Worm (Caenorhabditis elegans) whole organism, L3 larva: ENCODE data around the gene C46C2.5.

Experiments used
- aly-2 ChIP-seq: fragments of 150-350 bp; optimal IDR thresholded peaks from 2 replicates; lab custom pipeline; 2014; ENCODE audit warnings: missing biosample characterization, missing genetic modification characterization
- ama-1 ChIP-seq: fragments of 150-350 bp; optimal IDR thresholded peaks from 2 replicates; lab custom pipeline; 2018
- ceh-16 ChIP-seq: sonication (generic microtip); optimal IDR thresholded peaks from 2 replicates; lab custom pipeline; 2017; ENCODE audit warnings: missing biosample characterization, missing genetic modification characterization
- ceh-82 ChIP-seq: fragments of 150-350 bp; optimal IDR thresholded peaks from 2 replicates; lab custom pipeline; 2014; ENCODE audit warnings: missing biosample characterization, missing genetic modification characterization
- egl-5 ChIP-seq: fragments of 150-350 bp; optimal IDR thresholded peaks from 2 replicates; lab custom pipeline; 2017; ENCODE audit warnings: missing biosample characterization, missing genetic modification reagents, missing genetic modification characterization, inconsistent platforms
- elt-2 ChIP-seq: sonication (generic microtip); optimal IDR thresholded peaks from 2 replicates; lab custom pipeline; 2016; ENCODE audit warnings: missing genetic modification reagents, mild to moderate bottlenecking, missing genetic modification characterization, missing compliant biosample characterization
- elt-3 ChIP-seq, 3 experiments: fragments of 150-350 bp in 1 of 3; sonication (generic microtip) in 2 of 3; optimal IDR thresholded peaks; 2 replicates in 2 of 3; 4 replicates in 1 of 3; lab custom pipeline; 2014 to 2017; ENCODE audit warnings: missing biosample characterization in 3 of 3, missing genetic modification characterization in 3 of 3
- fkh-10 ChIP-seq: sonication (generic microtip); optimal IDR thresholded peaks from 2 replicates; lab custom pipeline; 2017; ENCODE audit warnings: missing biosample characterization, missing genetic modification reagents, missing genetic modification characterization
- fkh-2 ChIP-seq: fragments of 150-350 bp; optimal IDR thresholded peaks from 2 replicates; lab custom pipeline; 2014; ENCODE audit warnings: missing biosample characterization, missing genetic modification reagents, missing genetic modification characterization
- hmg-11 ChIP-seq: sonication (generic microtip); optimal IDR thresholded peaks from 2 replicates; lab custom pipeline; 2016; ENCODE audit warnings: missing genetic modification characterization, missing compliant biosample characterization
- lin-15B ChIP-seq: fragments of 150-350 bp; optimal IDR thresholded peaks from 2 replicates; lab custom pipeline; 2014; ENCODE audit warnings: missing biosample characterization, missing genetic modification characterization
- lin-39 ChIP-seq: fragments of 150-350 bp; optimal IDR thresholded peaks from 2 replicates; lab custom pipeline; 2018; ENCODE audit warnings: missing biosample characterization, missing genetic modification reagents, missing genetic modification characterization
- lsy-12 ChIP-seq: sonication (generic microtip); optimal IDR thresholded peaks from 2 replicates; lab custom pipeline; 2016; ENCODE audit warnings: mild to moderate bottlenecking, missing genetic modification characterization, missing compliant biosample characterization
- mdl-1 ChIP-seq: fragments of 150-350 bp; optimal IDR thresholded peaks from 2 replicates; lab custom pipeline; 2014; ENCODE audit warnings: missing biosample characterization, missing genetic modification characterization
- nfya-1 ChIP-seq: sonication (generic microtip); optimal IDR thresholded peaks from 2 replicates; lab custom pipeline; 2017; ENCODE audit warnings: missing genetic modification characterization, mild to moderate bottlenecking, missing compliant biosample characterization, antibody characterized with exemption, moderate library complexity; ENCODE audit not compliant: insufficient read depth
- nhr-11 ChIP-seq: fragments of 150-350 bp; optimal IDR thresholded peaks from 2 replicates; lab custom pipeline; 2014; ENCODE audit warnings: missing biosample characterization, missing genetic modification characterization
- nhr-23 ChIP-seq: fragments of 150-350 bp; optimal IDR thresholded peaks from 2 replicates; lab custom pipeline; 2014; ENCODE audit warnings: missing biosample characterization, missing genetic modification reagents, missing genetic modification characterization
- nhr-237 ChIP-seq: fragments of 150-350 bp; optimal IDR thresholded peaks from 2 replicates; lab custom pipeline; 2014; ENCODE audit warnings: missing biosample characterization, missing genetic modification characterization
- nhr-25 ChIP-seq: sonication (generic microtip); optimal IDR thresholded peaks from 2 replicates; lab custom pipeline; 2017; ENCODE audit warnings: missing biosample characterization, missing genetic modification characterization
- nhr-28 ChIP-seq: fragments of 150-350 bp; optimal IDR thresholded peaks from 2 replicates; lab custom pipeline; 2014; ENCODE audit warnings: missing biosample characterization, missing genetic modification characterization
- nhr-43 ChIP-seq: sonication (generic microtip); optimal IDR thresholded peaks from 2 replicates; lab custom pipeline; 2016; ENCODE audit warnings: mild to moderate bottlenecking, missing genetic modification characterization, missing compliant biosample characterization; ENCODE audit not compliant: poor library complexity, severe bottlenecking
- nhr-67 ChIP-seq: fragments of 150-350 bp; optimal IDR thresholded peaks from 2 replicates; lab custom pipeline; 2014; ENCODE audit warnings: missing biosample characterization, missing genetic modification characterization
- pha-4 ChIP-seq: fragments of 150-350 bp; optimal IDR thresholded peaks from 2 replicates; lab custom pipeline; 2014; ENCODE audit warnings: missing biosample characterization, missing genetic modification reagents, missing genetic modification characterization
- pqm-1 ChIP-seq: fragments of 150-350 bp; optimal IDR thresholded peaks from 2 replicates; lab custom pipeline; 2017; ENCODE audit warnings: missing biosample characterization, missing genetic modification characterization, inconsistent platforms
- sea-2 ChIP-seq: fragments of 150-350 bp; sonication (generic microtip); optimal IDR thresholded peaks from 4 replicates; lab custom pipeline; 2014; ENCODE audit warnings: missing biosample characterization, missing genetic modification reagents, missing genetic modification characterization
- snpc-4 ChIP-seq: fragments of 150-350 bp; optimal IDR thresholded peaks from 2 replicates; lab custom pipeline; 2014; ENCODE audit warnings: missing biosample characterization, missing genetic modification characterization
- unc-39 ChIP-seq: sonication (generic microtip); optimal IDR thresholded peaks from 4 replicates; lab custom pipeline; 2017; ENCODE audit warnings: missing biosample characterization, missing genetic modification characterization
- unc-62 ChIP-seq: fragments of 150-350 bp; sonication (generic microtip); optimal IDR thresholded peaks from 4 replicates; lab custom pipeline; 2014; ENCODE audit warnings: missing biosample characterization, missing genetic modification reagents, missing genetic modification characterization
- zag-1 ChIP-seq: fragments of 150-350 bp; optimal IDR thresholded peaks from 2 replicates; lab custom pipeline; 2014; ENCODE audit warnings: missing biosample characterization, missing genetic modification characterization
- ztf-11 ChIP-seq: fragments of 150-350 bp; optimal IDR thresholded peaks from 2 replicates; lab custom pipeline; 2014; ENCODE audit warnings: missing biosample characterization, missing genetic modification characterization

The C46C2.5 gene

ce11 chrIV:9218415-9218814 lies 26.0 kb upstream of the C46C2.5 start:
- TF ChIP-seq elt-3 (tag; optimal IDR thresholded peaks at IDR 0.05; lab: Kevin White, UChicago) (no peak), aly-2 (tag; lab: Kevin White, UChicago) (no peak), ztf-11 (tag; lab: Kevin White, UChicago) (no peak), nhr-67 (tag; lab: Kevin White, UChicago) (no peak)

ce11 chrIV:9217426-9217825 lies 25.0 kb upstream of the C46C2.5 start, which contains the start of gene C46C2.2:
TSS of gene C46C2.2 (plus strand) at chrIV:9217726.
- no peak for TF ChIP-seq ceh-16 (tag; lab: Kevin White, UChicago)
- TF ChIP-seq nhr-237 (tag; lab: Kevin White, UChicago), result no peak
- TF ChIP-seq lsy-12, result no peak
- no peak for TF ChIP-seq nfya-1 (tag; lab: Kevin White, UChicago)

DNA sequence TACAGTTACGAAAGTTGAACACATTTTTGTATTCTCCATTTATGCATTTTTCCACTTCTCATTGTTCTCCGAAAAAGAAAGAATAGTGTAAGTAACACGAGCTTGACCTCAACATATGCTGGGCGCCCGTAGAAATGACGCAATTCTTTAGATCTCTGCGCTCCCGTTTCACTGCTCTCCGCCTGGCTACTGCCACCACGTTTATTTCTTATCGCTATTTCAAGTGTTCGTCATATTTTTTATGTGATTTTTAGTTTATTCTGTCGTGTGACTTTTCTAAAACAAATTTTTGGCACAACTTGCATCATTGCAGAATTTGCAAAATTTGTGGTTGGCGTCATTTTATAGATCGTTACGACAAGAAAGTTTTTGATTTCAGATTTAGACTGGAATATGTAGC lies 24.5 kb upstream of the C46C2.5 start:
- TF ChIP-seq unc-62 (GFP tag; lab: Kevin White, UChicago), result no peak
- TF ChIP-seq elt-2 (tag; lab: Kevin White, UChicago), result peak; percentile 70
- no peak for TF ChIP-seq snpc-4 (tag; lab: Kevin White, UChicago)
- peak; percentile 25 for TF ChIP-seq pqm-1
- no peak for TF ChIP-seq nhr-23 (tag; lab: Kevin White, UChicago)

ce11 chrIV:9216437-9216836 lies 24.0 kb upstream of the C46C2.5 start:
- TF ChIP-seq mdl-1, result peak; percentile 62
- peak; percentile 63 for TF ChIP-seq nfya-1 (tag; lab: Kevin White, UChicago)
- no peak for TF ChIP-seq fkh-2
- TF ChIP-seq nhr-23 (tag; lab: Kevin White, UChicago), result peak; percentile 4
- TF ChIP-seq egl-5 (tag; lab: Kevin White, UChicago), result peak; percentile 75
- peak; percentile 52 for TF ChIP-seq pha-4 (tag; lab: Kevin White, UChicago)
- TF ChIP-seq fkh-10, result peak; percentile 34
- no peak for TF ChIP-seq ceh-82 (tag; lab: Kevin White, UChicago)
- TF ChIP-seq ceh-16 (tag; lab: Kevin White, UChicago), result no peak
- peak; percentile 22 for TF ChIP-seq snpc-4 (tag; lab: Kevin White, UChicago)
- TF ChIP-seq ama-1 (lab: Kevin White, UChicago), result peak; percentile 52
- peak; percentile 16 for TF ChIP-seq lin-15B (tag; lab: Kevin White, UChicago)
- TF ChIP-seq hmg-11 (tag; lab: Kevin White, UChicago), result peak; percentile 70
- peak; percentile 86 for TF ChIP-seq lin-39
- TF ChIP-seq lsy-12, result no peak

DNA sequence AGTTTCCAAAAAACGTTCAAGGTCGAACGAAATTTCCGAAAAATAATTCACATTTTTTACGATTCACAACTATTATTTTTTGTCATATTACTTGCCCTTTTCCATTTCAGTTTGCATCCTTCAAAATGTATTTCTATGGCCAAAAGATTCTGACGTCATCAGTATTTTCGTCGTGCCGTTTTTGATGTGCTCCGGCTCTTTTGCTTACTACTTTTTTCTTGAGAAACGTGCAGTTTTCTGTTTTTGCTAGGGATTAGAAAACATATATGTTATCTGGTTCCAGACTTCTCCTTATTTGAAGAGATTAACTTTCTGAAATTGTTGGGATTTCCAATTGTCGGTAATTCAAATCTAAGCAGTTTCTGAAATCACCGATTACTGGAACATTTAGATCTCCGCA lies 23.4 kb upstream of the C46C2.5 start:
- no peak for TF ChIP-seq nhr-25 (tag; lab: Kevin White, UChicago)
- TF ChIP-seq elt-3 (tag; optimal IDR thresholded peaks at IDR 0.05; lab: Kevin White, UChicago), result no peak
- no peak for TF ChIP-seq zag-1 (tag; lab: Kevin White, UChicago)
- TF ChIP-seq nhr-11 (tag; lab: Kevin White, UChicago), result no peak
- no peak for TF ChIP-seq nhr-43 (tag; lab: Kevin White, UChicago)
- TF ChIP-seq nfya-1 (tag; lab: Kevin White, UChicago), result peak; percentile 14
- TF ChIP-seq pqm-1, result no peak
- TF ChIP-seq sea-2 (GFP tag; lab: Kevin White, UChicago), result no peak

- no peak for TF ChIP-seq unc-39
- no peak for TF ChIP-seq hmg-11 (tag; lab: Kevin White, UChicago)
- TF ChIP-seq nhr-28 (tag; lab: Kevin White, UChicago), result no peak
Measured at ce11 chrIV:9214823-9215222, 22.4 kb upstream of the C46C2.5 start.

DNA sequence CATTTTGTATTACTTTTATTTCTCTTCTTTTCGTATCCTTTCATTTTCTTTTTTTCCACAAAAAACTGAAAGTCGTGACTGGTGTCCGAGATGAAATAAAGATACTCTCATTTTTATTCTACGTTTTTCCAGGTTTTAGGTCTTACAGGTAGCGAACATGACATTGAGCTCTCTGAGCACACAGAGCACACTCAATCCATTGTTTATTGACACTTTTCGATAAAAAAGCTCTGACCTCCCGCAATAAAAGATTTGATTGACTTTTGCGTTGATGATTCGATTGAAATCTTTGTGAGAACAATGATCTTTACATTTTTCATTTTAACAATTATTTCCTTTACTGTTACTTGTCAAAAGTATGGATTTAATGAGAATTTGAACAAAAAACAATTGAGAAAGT lies 19.7 kb upstream of the C46C2.5 start, which contains the start of gene C46C2.6:
C46C2.6 (plus strand) TSS at position 301 of the 400 bp plus-strand sequence.
- peak; percentile 18 for TF ChIP-seq pha-4 (tag; lab: Kevin White, UChicago)
- TF ChIP-seq zag-1 (tag; lab: Kevin White, UChicago), result no peak
- TF ChIP-seq aly-2 (tag; lab: Kevin White, UChicago), result peak; percentile 40
- no peak for TF ChIP-seq ama-1 (lab: Kevin White, UChicago)
